Fruit fly (Drosophila melanogaster) whole organism, larva: ENCODE results near the gene spn-F.

Experiments
- noc ChIP-seq: fragments of 200-800 bp; sonication (Bioruptor generic); optimal IDR thresholded peaks from 3 replicates; lab custom pipeline; 2019; ENCODE audit warnings: missing biosample characterization, mild to moderate bottlenecking, missing genetic modification characterization, moderate library complexity

spn-F gene

dm6 chr3R:31225043-31225681, 29.8 kb upstream of the spn-F start:
- no peak for TF ChIP-seq noc (tag; lab: Kevin White, UChicago)

DNA sequence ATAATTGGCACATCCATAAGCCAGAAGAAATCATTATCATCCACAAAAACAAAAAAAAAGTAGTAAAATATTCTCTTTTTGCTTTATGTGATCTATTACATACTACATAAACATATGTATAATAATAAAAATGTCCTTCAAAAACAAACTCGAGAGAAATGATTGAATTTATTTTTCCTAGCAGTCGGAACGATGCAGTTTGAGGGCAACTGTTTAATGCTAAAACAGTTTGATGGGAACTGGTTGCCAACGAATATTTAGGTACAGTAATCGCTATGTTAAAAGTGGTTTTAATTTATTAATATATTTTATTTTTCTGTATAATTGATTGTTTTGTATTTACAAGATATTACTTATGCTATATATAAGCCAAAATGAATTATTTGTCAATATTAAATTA, 23.8 kb upstream of the spn-F start:
- no peak for TF ChIP-seq noc (tag; lab: Kevin White, UChicago)

- no peak for TF ChIP-seq noc (tag; lab: Kevin White, UChicago)
Measured at dm6 chr3R:31232236-31232635, 22.7 kb upstream of the spn-F start, which contains the start of gene CG15563. Gene CG15563 (minus strand): TSS chr3R:31232336.

- TF ChIP-seq noc (tag; lab: Kevin White, UChicago), result no peak
Measured at dm6 chr3R:31235262-31235661, 19.7 kb upstream of the spn-F start, which contains the start of gene CG15564. Gene CG15564 (minus strand): TSS chr3R:31235362.

DNA sequence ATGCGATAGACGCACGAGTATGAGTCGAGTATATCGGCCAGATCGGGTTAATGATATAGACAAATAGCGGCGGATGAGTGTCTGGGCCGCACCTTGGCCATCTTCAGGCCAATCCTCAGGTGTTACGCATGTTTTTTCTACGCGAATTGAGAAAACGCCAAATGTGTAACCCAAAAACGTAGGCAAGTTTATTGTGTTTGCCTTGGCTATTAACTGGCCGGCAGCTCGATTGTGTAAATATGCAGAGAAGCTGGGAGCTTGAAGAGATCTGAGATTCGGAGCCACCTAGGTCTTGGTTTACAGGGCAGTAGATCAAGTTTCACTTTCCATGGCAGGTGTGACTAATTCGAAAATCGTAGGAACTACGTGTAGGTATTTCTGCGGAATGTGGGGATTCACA, 14.9 kb upstream of the spn-F start:
- no peak for TF ChIP-seq noc (tag; lab: Kevin White, UChicago)

DNA sequence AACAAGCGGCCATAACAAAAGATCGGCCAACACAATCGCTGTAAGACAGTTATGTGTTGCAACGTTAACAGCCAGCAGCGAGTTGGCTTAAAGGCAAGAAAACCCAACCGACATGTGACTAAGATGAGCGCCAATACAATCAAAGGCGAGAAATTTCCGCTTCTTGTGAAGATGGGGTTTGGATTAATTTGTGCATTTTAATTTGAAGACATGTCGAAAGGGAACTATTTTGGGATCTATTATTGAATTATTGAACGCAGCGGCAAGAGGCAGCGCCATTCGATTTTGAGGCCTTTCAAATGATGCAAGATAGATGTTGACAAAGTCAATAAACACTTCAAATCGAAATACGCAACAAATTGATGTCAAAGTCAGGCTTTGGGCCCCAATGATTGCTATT, 13.8 kb upstream of the spn-F start:
- no peak for TF ChIP-seq noc (tag; lab: Kevin White, UChicago)

- TF ChIP-seq noc (tag; lab: Kevin White, UChicago), result no peak
Measured at dm6 chr3R:31243079-31243668, 11.8 kb upstream of the spn-F start.

dm6 chr3R:31245785-31246184, 9.1 kb upstream of the spn-F start:
- TF ChIP-seq noc (tag; lab: Kevin White, UChicago), result no peak

dm6 chr3R:31247281-31247995, 7.5 kb upstream of the spn-F start:
- no peak for TF ChIP-seq noc (tag; lab: Kevin White, UChicago)

DNA sequence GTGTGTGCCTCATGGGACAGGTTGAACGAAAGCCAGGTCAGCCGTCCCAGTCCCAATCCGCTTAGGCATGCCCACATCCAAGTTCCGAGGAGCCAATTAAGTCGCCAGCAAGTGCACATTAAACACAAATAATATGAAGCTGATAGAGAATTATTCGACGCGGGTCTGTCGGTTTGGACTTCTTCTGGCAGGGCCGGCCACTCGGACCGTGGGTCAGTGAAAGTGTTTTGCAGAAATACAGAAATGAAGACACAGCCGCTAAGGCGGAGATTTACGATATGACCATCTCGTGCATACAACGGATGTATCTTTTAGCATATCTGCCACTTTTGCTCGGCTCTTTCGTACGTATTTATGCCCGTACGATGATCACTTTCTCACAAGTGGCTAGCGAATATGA, 6.7 kb upstream of the spn-F start:
- no peak for TF ChIP-seq noc (tag; lab: Kevin White, UChicago)

- peak; percentile 48 for TF ChIP-seq noc (tag; lab: Kevin White, UChicago)
Measured at dm6 chr3R:31250426-31251034, 4.4 kb upstream of the spn-F start.

DNA sequence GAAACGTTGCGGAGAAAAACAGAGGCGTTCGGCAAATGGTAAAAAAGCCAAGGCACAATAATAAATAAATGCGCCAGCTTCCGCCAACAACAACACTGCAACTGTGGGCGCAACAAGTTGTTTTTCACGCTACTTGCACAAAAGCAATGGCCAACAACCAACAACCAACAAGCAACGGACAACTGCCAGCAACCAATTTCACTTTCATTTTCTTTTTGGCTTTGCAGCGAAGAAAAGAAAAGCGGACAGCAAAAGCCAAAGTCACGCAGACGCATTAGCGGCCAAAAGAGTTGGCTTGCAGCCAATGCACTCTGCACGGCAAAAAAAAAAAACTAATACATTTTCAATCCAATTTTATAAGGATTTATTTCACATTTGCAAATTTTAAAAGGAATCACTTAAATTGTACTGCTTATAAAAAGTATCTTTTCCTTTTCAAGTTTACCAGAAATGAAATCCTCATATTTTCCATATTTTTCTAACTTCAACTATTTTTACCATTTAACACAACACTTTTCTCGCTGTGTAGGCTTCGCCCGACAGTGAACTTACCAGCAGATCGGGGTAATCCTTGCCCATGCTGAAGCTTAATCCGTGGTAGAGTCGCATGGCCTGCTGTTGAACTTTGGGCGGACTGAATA, 3.7 kb upstream of the spn-F start:
- no peak for TF ChIP-seq noc (tag; lab: Kevin White, UChicago)

dm6 chr3R:31252093-31252962, 2.6 kb upstream of the spn-F start, which contains the start of the genes qless and mRpL32:
Gene qless (minus strand): TSS chr3R:31252608.
Gene mRpL32 (plus strand): TSS chr3R:31252872.
- TF ChIP-seq noc (tag; lab: Kevin White, UChicago), result no peak

DNA sequence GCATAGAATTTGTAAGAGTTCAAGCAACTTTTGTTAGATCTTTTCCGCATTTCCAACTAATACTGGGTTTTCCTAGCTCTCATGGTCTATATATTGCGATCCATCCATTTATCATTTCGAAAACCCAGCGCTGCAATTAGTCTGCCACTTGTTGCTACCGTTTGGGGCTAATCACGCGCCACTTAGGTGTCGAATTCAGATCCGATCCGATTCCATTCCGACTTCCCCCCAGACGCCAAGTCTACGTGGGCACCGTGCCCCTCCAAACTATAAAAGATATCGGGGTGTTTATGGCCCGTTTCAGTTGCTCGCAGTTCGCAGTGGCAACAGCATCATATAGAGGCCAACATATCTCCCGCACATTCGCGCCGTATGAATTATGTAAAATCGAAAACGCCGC, 2.4 kb downstream of the spn-F start, which contains the start of gene CAH6:
Gene CAH6, plus strand, starts transcription at position 301 of the 400 bp plus-strand sequence.
- no peak for TF ChIP-seq noc (tag; lab: Kevin White, UChicago)
